Worm (Caenorhabditis elegans) whole organism, L4 larva: Measurements from ENCODE around the gene Y70C5A.3.

Experiments
- F44E2.7 ChIP-seq: fragments of 200-800 bp; sonication (Bioruptor generic); IDR thresholded peaks from 2 replicates; pipeline ENCODE4 v2.1.2; 2022; ENCODE audit warnings: missing genetic modification characterization, missing compliant biosample characterization
- aly-2 ChIP-seq: sonication (generic microtip); optimal IDR thresholded peaks from 2 replicates; lab custom pipeline; 2018; ENCODE audit warnings: missing biosample characterization, missing genetic modification characterization
- ama-1 ChIP-seq: fragments of 150-350 bp; optimal IDR thresholded peaks from 2 replicates; lab custom pipeline; 2014; ENCODE audit warnings: inconsistent platforms, mixed read lengths
- ceh-82 ChIP-seq: sonication (generic microtip); optimal IDR thresholded peaks from 2 replicates; lab custom pipeline; 2017; ENCODE audit warnings: missing biosample characterization, missing genetic modification characterization
- duxl-1 ChIP-seq: sonication (generic microtip); optimal IDR thresholded peaks from 2 replicates; lab custom pipeline; 2016; ENCODE audit warnings: mild to moderate bottlenecking, missing genetic modification characterization, moderate library complexity, missing compliant biosample characterization; ENCODE audit not compliant: poor library complexity
- lin-39 ChIP-seq: fragments of 150-350 bp; optimal IDR thresholded peaks from 2 replicates; lab custom pipeline; 2014; ENCODE audit warnings: missing biosample characterization, missing genetic modification reagents, missing genetic modification characterization
- nhr-237 ChIP-seq: sonication (generic microtip); optimal IDR thresholded peaks from 2 replicates; lab custom pipeline; 2017; ENCODE audit warnings: missing biosample characterization, missing genetic modification characterization
- nhr-76 ChIP-seq: fragments of 150-350 bp; optimal IDR thresholded peaks from 2 replicates; lab custom pipeline; 2014; ENCODE audit warnings: missing biosample characterization, missing genetic modification characterization
- zip-11 ChIP-seq: fragments of 200-800 bp; sonication (Bioruptor generic); IDR thresholded peaks from 2 replicates; pipeline ENCODE4 v1.3.6; 2022; ENCODE audit warnings: missing genetic modification characterization, missing compliant biosample characterization
- ztf-11 ChIP-seq: fragments of 150-350 bp; optimal IDR thresholded peaks from 2 replicates; lab custom pipeline; 2014; ENCODE audit warnings: missing biosample characterization, missing genetic modification characterization

ce11 chrV:16598437-16598836, 22.3 kb downstream of the Y70C5A.3 start:
- TF ChIP-seq ceh-82 (tag; lab: Kevin White, UChicago) (no peak), aly-2 (tag; lab: Kevin White, UChicago) (no peak), ztf-11 (tag; lab: Kevin White, UChicago) (no peak), zip-11 (GFP tag; lab: Robert Waterston, UW) (no peak), nhr-76 (no peak), nhr-237 (tag; lab: Kevin White, UChicago) (no peak), duxl-1 (no peak), F44E2.7 (no peak), lin-39 (no peak), ama-1 (no peak)
